Fruit fly (Drosophila melanogaster) whole organism, wandering third instar larva: ENCODE data around the gene CG43064.

Source experiments
- CG32264 ChIP-seq: fragments of 200-800 bp; sonication (Bioruptor generic); optimal IDR thresholded peaks from 2 replicates; lab custom pipeline; 2016; ENCODE audit warnings: missing biosample characterization, missing genetic modification characterization
- CG9705 ChIP-seq: fragments of 200-800 bp; sonication (Bioruptor generic); optimal IDR thresholded peaks from 2 replicates; lab custom pipeline; 2018; ENCODE audit warnings: missing biosample characterization, mild to moderate bottlenecking, missing genetic modification characterization
- CrebA ChIP-seq: fragments of 200-800 bp; sonication (Bioruptor generic); optimal IDR thresholded peaks from 2 replicates; lab custom pipeline; 2016; ENCODE audit warnings: missing biosample characterization, mild to moderate bottlenecking, missing genetic modification characterization, borderline replicate concordance
- Dfd ChIP-seq: fragments of >200 bp; optimal IDR thresholded peaks from 2 replicates; lab custom pipeline; 2017; ENCODE audit warnings: missing biosample characterization, missing genetic modification characterization
- Dif ChIP-seq: fragments of 200-275, 200-300 bp; sonication (Bioruptor generic); optimal IDR thresholded peaks from 2 replicates; lab custom pipeline; 2018; ENCODE audit warnings: missing biosample characterization, missing genetic modification characterization; ENCODE audit not compliant: partially characterized antibody
- GATAd ChIP-seq: sonication (Bioruptor generic); optimal IDR thresholded peaks from 2 replicates; lab custom pipeline; 2016; ENCODE audit warnings: missing biosample characterization, missing genetic modification characterization
- HLH106 ChIP-seq: fragments of 200-800 bp; optimal IDR thresholded peaks from 3 replicates; lab custom pipeline; 2019; ENCODE audit warnings: missing biosample characterization, mild to moderate bottlenecking, missing genetic modification characterization, moderate library complexity
- Hnf4 ChIP-seq: fragments of 200-800 bp; sonication (Bioruptor generic); optimal IDR thresholded peaks from 2 replicates; lab custom pipeline; 2016; ENCODE audit warnings: missing biosample characterization, mild to moderate bottlenecking, missing genetic modification characterization
- Hr78 ChIP-seq: fragments of >200 bp; optimal IDR thresholded peaks from 2 replicates; lab custom pipeline; 2017; ENCODE audit warnings: missing biosample characterization, missing genetic modification characterization
- Hr83 ChIP-seq: fragments of 200-300 bp; sonication (Bioruptor generic); optimal IDR thresholded peaks from 2 replicates; lab custom pipeline; 2016; ENCODE audit warnings: missing biosample characterization, mild to moderate bottlenecking, missing genetic modification characterization, moderate library complexity; ENCODE audit not compliant: poor library complexity, severe bottlenecking
- Jra ChIP-seq: sonication (Bioruptor generic); optimal IDR thresholded peaks from 2 replicates; lab custom pipeline; 2016; ENCODE audit warnings: missing biosample characterization, missing genetic modification characterization
- Mio ChIP-seq: sonication (Bioruptor generic); optimal IDR thresholded peaks from 2 replicates; lab custom pipeline; 2016; ENCODE audit warnings: missing biosample characterization, missing genetic modification characterization
- OdsH ChIP-seq: fragments of 200-800 bp; sonication (Bioruptor generic); optimal IDR thresholded peaks from 2 replicates; lab custom pipeline; 2016; ENCODE audit warnings: missing biosample characterization, mild to moderate bottlenecking, missing genetic modification characterization
- Rel ChIP-seq, 2 experiments: fragments of 200-800 bp; sonication (Bioruptor generic) in 1 of 2; optimal IDR thresholded peaks; 2 replicates in 1 of 2; 3 replicates in 1 of 2; lab custom pipeline; 2016 to 2019; ENCODE audit warnings: mild to moderate bottlenecking in 2 of 2, missing biosample characterization in 2 of 2, missing genetic modification characterization in 2 of 2, moderate library complexity in 1 of 2
- Sp1 ChIP-seq: fragments of 200-800 bp; sonication (Bioruptor generic); optimal IDR thresholded peaks from 3 replicates; lab custom pipeline; 2019; ENCODE audit warnings: missing biosample characterization, mild to moderate bottlenecking, missing genetic modification characterization, moderate library complexity
- Vsx2 ChIP-seq: fragments of 200-300, 225-300 bp; sonication (Bioruptor generic); optimal IDR thresholded peaks from 2 replicates; lab custom pipeline; 2018; ENCODE audit warnings: missing biosample characterization, missing genetic modification characterization; ENCODE audit not compliant: partially characterized antibody
- br ChIP-seq: fragments of 200-800 bp; sonication (Bioruptor generic); optimal IDR thresholded peaks from 2 replicates; lab custom pipeline; 2016; ENCODE audit warnings: missing biosample characterization, missing genetic modification characterization
- brk ChIP-seq: fragments of 200-800 bp; sonication (Bioruptor generic); optimal IDR thresholded peaks from 2 replicates; lab custom pipeline; 2016; ENCODE audit warnings: missing biosample characterization, mild to moderate bottlenecking, missing genetic modification characterization
- dsf ChIP-seq: sonication (Bioruptor generic); optimal IDR thresholded peaks from 2 replicates; lab custom pipeline; 2016; ENCODE audit warnings: missing biosample characterization, missing genetic modification characterization, borderline replicate concordance
- ey ChIP-seq: fragments of 200-800 bp; sonication (Bioruptor generic); optimal IDR thresholded peaks from 2 replicates; lab custom pipeline; 2016; ENCODE audit warnings: missing biosample characterization, missing genetic modification characterization
- foxo ChIP-seq, 2 experiments: fragments of 200-800 bp; sonication (Bioruptor generic); optimal IDR thresholded peaks; 2 replicates in 1 of 2; 3 replicates in 1 of 2; lab custom pipeline; 2016 to 2017; ENCODE audit warnings: missing biosample characterization in 2 of 2, missing genetic modification characterization in 2 of 2
- fru ChIP-seq: fragments of 200-800 bp; sonication (Bioruptor generic); optimal IDR thresholded peaks from 3 replicates; lab custom pipeline; 2016; ENCODE audit warnings: missing biosample characterization, mild to moderate bottlenecking, missing genetic modification characterization
- h ChIP-seq: fragments of 200-800 bp; sonication (Bioruptor generic); optimal IDR thresholded peaks from 3 replicates; lab custom pipeline; 2016; ENCODE audit warnings: missing biosample characterization, mild to moderate bottlenecking, missing genetic modification characterization
- jim ChIP-seq: fragments of 175-275, 200-325 bp; sonication (Bioruptor generic); optimal IDR thresholded peaks from 2 replicates; lab custom pipeline; 2016; ENCODE audit warnings: missing biosample characterization, mild to moderate bottlenecking, missing genetic modification characterization
- lola ChIP-seq: fragments of >200 bp; optimal IDR thresholded peaks from 2 replicates; lab custom pipeline; 2017; ENCODE audit warnings: missing biosample characterization, missing genetic modification characterization
- rgr ChIP-seq: fragments of 200-800 bp; sonication (Bioruptor generic); optimal IDR thresholded peaks from 3 replicates; lab custom pipeline; 2016; ENCODE audit warnings: missing biosample characterization, mild to moderate bottlenecking, missing genetic modification characterization
- sv ChIP-seq: fragments of 200-800 bp; sonication (Bioruptor generic); optimal IDR thresholded peaks from 3 replicates; lab custom pipeline; 2016; ENCODE audit warnings: missing biosample characterization, missing genetic modification characterization
- tai ChIP-seq: sonication (Bioruptor generic); optimal IDR thresholded peaks from 2 replicates; lab custom pipeline; 2016; ENCODE audit warnings: missing biosample characterization, missing genetic modification characterization
- usp ChIP-seq: fragments of >200 bp; optimal IDR thresholded peaks from 2 replicates; lab custom pipeline; 2017; ENCODE audit warnings: missing biosample characterization, missing genetic modification characterization
- woc ChIP-seq: sonication (Bioruptor generic); optimal IDR thresholded peaks from 2 replicates; lab custom pipeline; 2016; ENCODE audit warnings: missing biosample characterization, mild to moderate bottlenecking, missing genetic modification characterization

The CG43064 gene

dm6 chr3L:11816641-11817040, 19.9 kb downstream of the CG43064 start:
- no peak for TF ChIP-seq foxo (GFP tag; optimal IDR thresholded peaks at IDR 0.05; lab: Kevin White, UChicago)
- TF ChIP-seq CrebA (GFP tag; lab: Kevin White, UChicago), result no peak
- no peak for TF ChIP-seq Sp1 (GFP tag; lab: Kevin White, UChicago)
- TF ChIP-seq GATAd (GFP tag; lab: Kevin White, UChicago), result no peak
- no peak for TF ChIP-seq h (GFP tag; lab: Kevin White, UChicago)
- TF ChIP-seq Hnf4, result no peak
- TF ChIP-seq Vsx2 (GFP tag; lab: Kevin White, UChicago), result no peak
- no peak for TF ChIP-seq Jra

- TF ChIP-seq Vsx2 (GFP tag; lab: Kevin White, UChicago) (peak; percentile 13), HLH106 (no peak)
Observed at dm6 chr3L:11815220-11815797, 21.2 kb downstream of the CG43064 start, which contains the start of gene CG14130. CG14130 (plus strand) TSS chr3L:11815444.

dm6 chr3L:11814655-11815054, 21.9 kb downstream of the CG43064 start, which contains the start of gene Cubn2:
Cubn2 (minus strand) TSS chr3L:11814755.
- TF ChIP-seq ey (GFP tag; lab: Kevin White, UChicago) (no peak), Dfd (GFP tag; lab: Kevin White, UChicago) (no peak), rgr (GFP tag; lab: Kevin White, UChicago) (no peak), woc (GFP tag; lab: Kevin White, UChicago) (no peak), Mio (GFP tag; lab: Kevin White, UChicago) (no peak), CG9705 (GFP tag; lab: Kevin White, UChicago) (no peak), brk (GFP tag; lab: Kevin White, UChicago) (no peak), h (GFP tag; lab: Kevin White, UChicago) (no peak), CG32264 (GFP tag; lab: Kevin White, UChicago) (no peak), Vsx2 (GFP tag; lab: Kevin White, UChicago) (no peak), dsf (GFP tag; lab: Kevin White, UChicago) (no peak), lola (GFP tag; lab: Kevin White, UChicago) (no peak), OdsH (GFP tag; lab: Kevin White, UChicago) (no peak), jim (no peak), fru (GFP tag; lab: Kevin White, UChicago) (no peak), sv (GFP tag; lab: Kevin White, UChicago) (no peak), Rel (GFP tag; optimal IDR thresholded peaks at IDR 0.05; lab: Kevin White, UChicago) (no peak), Rel (tag; optimal IDR thresholded peaks at IDR 0.05; lab: Kevin White, UChicago) (no peak), br (GFP tag; lab: Kevin White, UChicago) (no peak), HLH106 (no peak)
- TF ChIP-seq, all 38 proteins: peak for 0

- TF ChIP-seq sv (GFP tag; lab: Kevin White, UChicago) (no peak), Hr83 (GFP tag; lab: Kevin White, UChicago) (no peak), CrebA (GFP tag; lab: Kevin White, UChicago) (no peak), Dif (no peak)
Observed at dm6 chr3L:11801622-11802021, 34.9 kb downstream of the CG43064 start.

dm6 chr3L:11800761-11801160, 35.8 kb downstream of the CG43064 start, which contains the start of gene Gcat:
Gcat (minus strand) TSS chr3L:11800861.
- TF ChIP-seq Hr78 (GFP tag; lab: Kevin White, UChicago) (no peak), HLH106 (no peak), sv (GFP tag; lab: Kevin White, UChicago) (no peak)

- TF ChIP-seq tai (GFP tag; lab: Kevin White, UChicago) (no peak), ey (GFP tag; lab: Kevin White, UChicago) (no peak), usp (GFP tag; lab: Kevin White, UChicago) (no peak), GATAd (GFP tag; lab: Kevin White, UChicago) (no peak), jim (no peak)
Observed at dm6 chr3L:11795440-11795983, 41.0 kb downstream of the CG43064 start, which contains the start of gene Klp68D. Klp68D (plus strand) TSS chr3L:11795614.
